Worm (Caenorhabditis elegans) whole organism, late embryonic: ENCODE measurements around the gene EGAP9.4.

Source experiments
- nhr-11 ChIP-seq: fragments of 150-350 bp; optimal IDR thresholded peaks from 2 replicates; lab custom pipeline; 2014; ENCODE audit warnings: missing biosample characterization, missing genetic modification characterization
- rnt-1 ChIP-seq: sonication (generic microtip); optimal IDR thresholded peaks from 2 replicates; lab custom pipeline; 2016; ENCODE audit warnings: missing genetic modification characterization, missing compliant biosample characterization

DNA sequence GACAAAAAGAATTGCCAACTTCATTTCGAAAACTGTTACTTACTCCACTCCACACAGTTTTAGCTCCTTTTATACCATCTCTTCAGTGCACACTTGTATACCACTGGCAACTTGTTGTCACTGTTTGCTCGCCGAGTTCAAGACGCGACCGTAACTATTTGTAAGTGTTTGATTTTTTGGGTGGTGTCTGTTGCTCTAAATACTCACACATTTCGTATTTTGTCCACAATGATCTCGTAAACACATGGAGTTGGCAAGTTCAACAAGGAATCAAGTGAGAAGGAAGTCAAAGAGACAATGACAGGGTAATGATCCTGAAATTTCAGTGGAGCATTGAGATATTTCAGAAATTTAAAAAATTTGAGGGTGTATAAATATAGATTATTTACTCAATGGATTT, 43.6 kb upstream of the EGAP9.4 start, which contains the start of gene hpo-26:
- TF ChIP-seq rnt-1 (tag; lab: Kevin White, UChicago) (no peak), nhr-11 (tag; lab: Kevin White, UChicago) (no peak)
